Worm (Caenorhabditis elegans): Measurements from ENCODE around the gene T19D12.1.

T19D12.1 gene

DNA sequence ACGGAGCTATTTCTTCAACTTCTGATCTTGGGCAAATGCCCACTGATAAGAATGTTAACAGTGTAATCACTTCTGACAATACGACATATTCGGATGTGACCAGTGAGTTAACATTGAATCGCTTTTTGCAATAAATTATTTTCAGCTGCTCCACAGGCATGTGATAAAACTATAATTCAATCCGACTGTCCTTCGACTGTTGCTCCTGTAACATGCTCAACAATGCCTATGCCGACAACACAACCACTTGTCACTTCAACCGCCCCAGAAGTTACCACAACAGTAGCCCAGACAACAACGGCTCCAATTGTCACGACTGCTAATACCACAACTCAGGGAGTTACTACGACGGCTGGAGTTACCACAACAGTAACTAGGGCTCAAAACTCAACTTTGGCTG is 836 bp downstream of the T19D12.1 start:
- no peak for TF ChIP-seq ztf-23 (GFP tag; IDR thresholded peaks at IDR 0.05)
- TF ChIP-seq ztf-29 (GFP tag; IDR thresholded peaks at IDR 0.05): no peak
- no peak for TF ChIP-seq flt-1 (GFP tag; IDR thresholded peaks at IDR 0.05)
- no peak for TF ChIP-seq klf-2 (GFP tag; conservative IDR thresholded peaks at IDR 0.05)
- no peak for TF ChIP-seq T22C8.4 (GFP tag; IDR thresholded peaks at IDR 0.05)
- no peak for TF ChIP-seq ref-1 (GFP tag; conservative IDR thresholded peaks at IDR 0.05)
- TF ChIP-seq tab-1 (GFP tag; IDR thresholded peaks at IDR 0.05): no peak
- no peak for TF ChIP-seq cog-1 (tag; optimal IDR thresholded peaks at IDR 0.05)
- no peak for TF ChIP-seq med-1 (GFP tag; optimal IDR thresholded peaks at IDR 0.05; ENCODE audit: insufficient read depth)

DNA sequence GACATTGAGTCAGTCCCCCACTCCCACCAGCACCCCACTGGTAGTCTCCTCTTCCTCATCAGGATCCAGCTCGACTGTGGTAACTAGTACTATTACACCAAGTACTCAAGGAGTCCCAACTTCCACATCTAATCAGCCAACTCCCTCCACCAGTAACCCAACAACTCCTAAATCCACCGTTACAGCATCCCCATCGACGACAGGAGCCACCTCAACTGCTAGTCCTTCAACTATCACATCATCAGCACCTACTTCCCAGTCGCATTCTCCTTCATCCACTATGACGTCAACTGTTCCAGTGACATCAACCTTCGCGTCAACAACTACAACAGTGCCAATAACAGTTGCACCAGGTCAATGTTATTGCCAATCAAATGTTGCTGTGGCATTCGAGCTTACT is 1.8 kb downstream of the T19D12.1 start:
- TF ChIP-seq ztf-29 (GFP tag; IDR thresholded peaks at IDR 0.05): no peak
- TF ChIP-seq flt-1 (GFP tag; IDR thresholded peaks at IDR 0.05): no peak
- TF ChIP-seq cog-1 (tag; optimal IDR thresholded peaks at IDR 0.05): no peak
- no peak for TF ChIP-seq ztf-23 (GFP tag; IDR thresholded peaks at IDR 0.05)
- no peak for TF ChIP-seq T22C8.4 (GFP tag; IDR thresholded peaks at IDR 0.05)
- no peak for TF ChIP-seq tab-1 (GFP tag; IDR thresholded peaks at IDR 0.05)
- TF ChIP-seq ref-1 (GFP tag; conservative IDR thresholded peaks at IDR 0.05): no peak
- TF ChIP-seq klf-2 (GFP tag; conservative IDR thresholded peaks at IDR 0.05): no peak
- no peak for TF ChIP-seq med-1 (GFP tag; optimal IDR thresholded peaks at IDR 0.05; ENCODE audit: insufficient read depth)

ce11 chrII:6673894-6674293 is 7.2 kb downstream of the T19D12.1 start, which contains the start of gene H43E16.1:
H43E16.1 (plus strand) TSS chrII:6674268.
- TF ChIP-seq ztf-23 (GFP tag; IDR thresholded peaks at IDR 0.05): no peak
- TF ChIP-seq cog-1 (tag; optimal IDR thresholded peaks at IDR 0.05): no peak
- TF ChIP-seq flt-1 (GFP tag; IDR thresholded peaks at IDR 0.05): no peak
- TF ChIP-seq klf-2 (GFP tag; conservative IDR thresholded peaks at IDR 0.05): no peak
- TF ChIP-seq ztf-29 (GFP tag; IDR thresholded peaks at IDR 0.05): no peak
- TF ChIP-seq ref-1 (GFP tag; conservative IDR thresholded peaks at IDR 0.05): no peak
- TF ChIP-seq tab-1 (GFP tag; IDR thresholded peaks at IDR 0.05): no peak
- TF ChIP-seq T22C8.4 (GFP tag; IDR thresholded peaks at IDR 0.05): no peak
- TF ChIP-seq med-1 (GFP tag; optimal IDR thresholded peaks at IDR 0.05; ENCODE audit: insufficient read depth): no peak

ce11 chrII:6679724-6680123 is 13.0 kb downstream of the T19D12.1 start, which contains the start of gene ift-74:
ift-74 (plus strand) TSS chrII:6680024.
- TF ChIP-seq T22C8.4 (GFP tag; IDR thresholded peaks at IDR 0.05) (no peak), flt-1 (GFP tag; IDR thresholded peaks at IDR 0.05) (no peak), cog-1 (tag; optimal IDR thresholded peaks at IDR 0.05) (no peak), ztf-29 (GFP tag; IDR thresholded peaks at IDR 0.05) (no peak), ref-1 (GFP tag; conservative IDR thresholded peaks at IDR 0.05) (no peak), klf-2 (GFP tag; conservative IDR thresholded peaks at IDR 0.05) (no peak)

- TF ChIP-seq ztf-23 (GFP tag; IDR thresholded peaks at IDR 0.05) (no peak), med-1 (GFP tag; optimal IDR thresholded peaks at IDR 0.05; ENCODE audit: insufficient read depth) (no peak), flt-1 (GFP tag; IDR thresholded peaks at IDR 0.05) (no peak), klf-2 (GFP tag; conservative IDR thresholded peaks at IDR 0.05) (no peak), tab-1 (GFP tag; IDR thresholded peaks at IDR 0.05) (no peak), T22C8.4 (GFP tag; IDR thresholded peaks at IDR 0.05) (no peak), cog-1 (tag; optimal IDR thresholded peaks at IDR 0.05) (no peak), ztf-29 (GFP tag; IDR thresholded peaks at IDR 0.05) (no peak), ref-1 (GFP tag; conservative IDR thresholded peaks at IDR 0.05) (no peak)
Measured at ce11 chrII:6681478-6681877, 14.8 kb downstream of the T19D12.1 start.

DNA sequence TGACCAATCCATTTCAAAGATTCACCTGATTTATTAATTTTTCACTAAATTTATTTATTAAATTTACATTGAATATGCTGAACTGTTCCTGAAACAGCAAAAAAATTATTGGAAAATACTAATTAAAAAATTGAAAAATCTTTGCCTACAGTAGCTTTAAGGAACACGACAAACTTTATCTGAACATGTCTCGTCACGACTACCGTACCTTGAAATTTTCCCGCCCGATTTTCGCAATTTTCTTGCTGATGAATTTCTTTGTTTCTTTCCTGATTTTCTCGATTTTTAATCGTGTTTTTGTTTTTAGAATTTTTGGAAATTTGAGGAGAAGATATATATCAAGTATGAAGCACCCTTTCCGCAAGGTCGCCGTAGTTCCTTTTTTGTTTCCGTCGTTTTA is 16.2 kb downstream of the T19D12.1 start:
- TF ChIP-seq flt-1 (GFP tag; IDR thresholded peaks at IDR 0.05): no peak
- TF ChIP-seq klf-2 (GFP tag; conservative IDR thresholded peaks at IDR 0.05): no peak
- TF ChIP-seq T22C8.4 (GFP tag; IDR thresholded peaks at IDR 0.05): no peak
- no peak for TF ChIP-seq ztf-29 (GFP tag; IDR thresholded peaks at IDR 0.05)
- no peak for TF ChIP-seq tab-1 (GFP tag; IDR thresholded peaks at IDR 0.05)
- TF ChIP-seq med-1 (GFP tag; optimal IDR thresholded peaks at IDR 0.05; ENCODE audit: insufficient read depth): no peak
- no peak for TF ChIP-seq ztf-23 (GFP tag; IDR thresholded peaks at IDR 0.05)

DNA sequence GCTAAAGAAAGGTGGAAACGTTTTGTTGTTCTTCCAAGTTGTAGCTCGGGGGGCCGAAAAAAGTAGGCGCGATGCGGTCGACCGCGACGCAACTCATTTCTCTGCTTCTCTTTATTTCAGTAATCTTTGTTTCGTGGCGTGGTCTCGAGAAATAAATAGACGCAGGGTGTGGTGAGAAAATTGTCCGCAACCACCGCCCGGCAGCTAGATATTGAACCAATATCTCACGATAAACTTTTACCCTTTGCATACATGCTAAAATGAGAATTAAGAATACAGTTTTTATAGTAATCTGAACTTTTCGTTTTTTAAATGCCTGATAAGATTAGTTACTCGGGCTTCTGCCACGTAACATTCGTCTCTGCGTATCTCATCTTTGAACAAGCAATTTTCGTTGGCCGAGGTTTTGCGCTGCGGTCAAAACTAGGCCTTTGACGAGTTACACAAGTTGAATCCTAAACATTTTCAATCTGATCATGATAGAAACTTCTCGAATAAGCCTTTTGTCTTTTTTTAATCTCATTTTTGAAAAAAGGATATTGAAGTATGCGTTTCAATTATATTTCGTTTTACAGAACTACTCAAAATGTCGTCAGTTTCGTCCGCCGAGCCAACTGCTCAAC is 17.1 kb downstream of the T19D12.1 start, which contains the start of gene gyf-1:
Gene gyf-1 (plus strand): TSS at position 573 of the 623 bp plus-strand sequence.
- TF ChIP-seq ref-1 (GFP tag; conservative IDR thresholded peaks at IDR 0.05) (no peak), ztf-23 (GFP tag; IDR thresholded peaks at IDR 0.05) (no peak), T22C8.4 (GFP tag; IDR thresholded peaks at IDR 0.05) (no peak), tab-1 (GFP tag; IDR thresholded peaks at IDR 0.05) (no peak), ztf-29 (GFP tag; IDR thresholded peaks at IDR 0.05) (no peak), med-1 (GFP tag; optimal IDR thresholded peaks at IDR 0.05; ENCODE audit: insufficient read depth) (no peak), cog-1 (tag; optimal IDR thresholded peaks at IDR 0.05) (no peak), klf-2 (GFP tag; conservative IDR thresholded peaks at IDR 0.05) (no peak), flt-1 (GFP tag; IDR thresholded peaks at IDR 0.05) (no peak)

DNA sequence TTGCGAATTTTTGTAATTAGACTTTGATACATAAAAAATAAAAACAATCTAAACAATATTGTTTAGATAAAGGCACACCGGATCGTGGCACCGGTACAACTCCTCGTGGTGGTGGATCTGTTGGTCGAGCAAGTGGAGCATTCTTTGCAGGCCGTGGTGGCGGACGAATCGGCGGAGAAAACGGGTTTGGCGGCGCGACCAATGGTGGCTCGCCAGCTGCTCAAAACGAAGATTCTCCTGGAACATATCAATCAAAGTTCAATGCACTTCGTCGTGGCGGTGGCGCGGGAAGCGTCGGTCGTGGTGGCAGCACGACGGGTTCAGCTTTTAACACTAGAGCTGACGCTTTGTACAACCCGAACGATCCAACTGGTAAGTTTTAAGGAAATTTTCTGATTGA is 19.3 kb downstream of the T19D12.1 start:
- TF ChIP-seq ref-1 (GFP tag; conservative IDR thresholded peaks at IDR 0.05): no peak
- TF ChIP-seq ztf-29 (GFP tag; IDR thresholded peaks at IDR 0.05): no peak
- no peak for TF ChIP-seq klf-2 (GFP tag; conservative IDR thresholded peaks at IDR 0.05)
- no peak for TF ChIP-seq tab-1 (GFP tag; IDR thresholded peaks at IDR 0.05)
- TF ChIP-seq ztf-23 (GFP tag; IDR thresholded peaks at IDR 0.05): no peak
- TF ChIP-seq flt-1 (GFP tag; IDR thresholded peaks at IDR 0.05): no peak
- TF ChIP-seq med-1 (GFP tag; optimal IDR thresholded peaks at IDR 0.05; ENCODE audit: insufficient read depth): no peak
- TF ChIP-seq T22C8.4 (GFP tag; IDR thresholded peaks at IDR 0.05): no peak
- no peak for TF ChIP-seq cog-1 (tag; optimal IDR thresholded peaks at IDR 0.05)

- TF ChIP-seq cog-1 (tag; optimal IDR thresholded peaks at IDR 0.05) (no peak), flt-1 (GFP tag; IDR thresholded peaks at IDR 0.05) (no peak), tab-1 (GFP tag; IDR thresholded peaks at IDR 0.05) (no peak), T22C8.4 (GFP tag; IDR thresholded peaks at IDR 0.05) (no peak), klf-2 (GFP tag; conservative IDR thresholded peaks at IDR 0.05) (no peak), ztf-23 (GFP tag; IDR thresholded peaks at IDR 0.05) (no peak), med-1 (GFP tag; optimal IDR thresholded peaks at IDR 0.05; ENCODE audit: insufficient read depth) (no peak), ref-1 (GFP tag; conservative IDR thresholded peaks at IDR 0.05) (no peak), ztf-29 (GFP tag; IDR thresholded peaks at IDR 0.05) (no peak)
Measured at ce11 chrII:6689088-6689487, 22.4 kb downstream of the T19D12.1 start.
